Fruit fly (Drosophila melanogaster) S2 (cell line): ENCODE results near the gene CG6380.

ENCODE experiments used
- CG8478 ChIP-seq: fragments of >200 bp; optimal IDR thresholded peaks from 2 replicates; lab custom pipeline; 2018
- CTCF ChIP-seq, 2 experiments: fragments of >200 bp; optimal IDR thresholded peaks; 2 replicates each; lab custom pipeline; 2018

DNA sequence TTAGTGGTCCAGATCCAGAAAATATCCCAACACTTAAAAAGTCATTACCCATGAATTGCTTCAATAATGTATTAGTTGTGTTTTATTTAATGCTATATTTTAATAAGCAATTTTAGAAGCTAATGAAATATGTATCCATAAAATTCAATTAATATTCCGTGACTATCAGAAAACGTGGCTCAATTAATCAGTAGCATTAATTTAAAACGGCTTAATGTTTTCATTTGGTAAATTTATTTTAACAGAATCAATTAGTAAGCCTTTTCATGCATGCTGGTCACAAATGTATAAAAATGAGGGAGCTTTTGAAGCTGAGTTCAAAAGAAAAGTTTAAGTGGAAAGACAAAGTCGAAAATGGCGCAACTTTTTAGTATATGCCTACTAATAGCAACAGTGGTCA, 6.1 kb downstream of the CG6380 start, which contains the start of gene CG15140:
- TF ChIP-seq CTCF (optimal IDR thresholded peaks at IDR 0.05; lab: Kevin White, UChicago) (no peak), CG8478 (lab: Kevin White, UChicago) (no peak)
